Worm (Caenorhabditis elegans) whole organism, early embryonic: ENCODE data around the gene T13H5.1.

Source experiments
- F13C5.2 ChIP-seq: sonication (generic microtip); optimal IDR thresholded peaks from 2 replicates; lab custom pipeline; 2017; ENCODE audit warnings: mild to moderate bottlenecking, missing genetic modification characterization, inconsistent platforms, missing compliant biosample characterization
- ama-1 ChIP-seq: fragments of 150-350 bp; optimal IDR thresholded peaks from 2 replicates; lab custom pipeline; 2014
- ceh-13 ChIP-seq: fragments of 200-800 bp; sonication (Bioruptor generic); optimal IDR thresholded peaks from 2 replicates; lab custom pipeline; 2018; ENCODE audit warnings: mild to moderate bottlenecking, missing genetic modification characterization, missing compliant biosample characterization
- ets-7 ChIP-seq: sonication (generic microtip); optimal IDR thresholded peaks from 2 replicates; lab custom pipeline; 2016; ENCODE audit warnings: missing genotype, missing genetic modification characterization, missing compliant biosample characterization
- hmbx-1 ChIP-seq: sonication (generic microtip); optimal IDR thresholded peaks from 2 replicates; lab custom pipeline; 2016; ENCODE audit warnings: mild to moderate bottlenecking, missing genetic modification characterization, missing compliant biosample characterization
- tbx-11 ChIP-seq: fragments of 200-800 bp; sonication (Bioruptor generic); IDR thresholded peaks from 2 replicates; pipeline ENCODE4 v1.3.6; 2022; ENCODE audit warnings: missing genetic modification characterization, missing compliant biosample characterization

- TF ChIP-seq tbx-11 (GFP tag; lab: Robert Waterston, UW) (no peak), ets-7 (no peak), F13C5.2 (tag; lab: Kevin White, UChicago) (no peak), ceh-13 (GFP tag; lab: Kevin White, UChicago) (no peak), ama-1 (lab: Kevin White, UChicago) (no peak), hmbx-1 (no peak)
Observed at ce11 chrII:8479337-8479736, 29.5 kb downstream of the T13H5.1 start.
